Fruit fly (Drosophila melanogaster): ENCODE results near the gene Ir7b.

Ir7b gene

dm6 chrX:7908239-7909068, 41.7 kb upstream of the Ir7b start, which contains the start of the genes dpr14 and spidey (continued):
- TF ChIP-seq lola (GFP tag; optimal IDR thresholded peaks at IDR 0.05) (peak in 1 of 3 experiments; percentile 76), Mad (GFP tag; optimal IDR thresholded peaks at IDR 0.05) (peak; percentile 61), trh (GFP tag; optimal IDR thresholded peaks at IDR 0.05) (peak; percentile 33), CG2129 (GFP tag; IDR thresholded peaks at IDR 0.05; ENCODE audit: partially characterized antibody) (no peak), Atf3 (GFP tag; optimal IDR thresholded peaks at IDR 0.05) (peak; percentile 89), amos (GFP tag; IDR thresholded peaks at IDR 0.05; ENCODE audit: partially characterized antibody) (peak; percentile 22; the same call in 1 of the 2 replicates), unpg (GFP tag; optimal IDR thresholded peaks at IDR 0.05) (peak; percentile 92), CG10267 (tag; optimal IDR thresholded peaks at IDR 0.05) (peak; percentile 81), Bdp1 (GFP tag; optimal IDR thresholded peaks at IDR 0.05) (peak; percentile 62), ro (GFP tag; IDR thresholded peaks at IDR 0.05) (peak; percentile 42; the same call in 1 of the 2 replicates), stc (GFP tag; IDR thresholded peaks at IDR 0.05) (peak; percentile 86), CG11560 (tag; IDR thresholded peaks at IDR 0.05) (peak; percentile 79; the same call in 2 of the 3 replicates), CG4282 (GFP tag; optimal IDR thresholded peaks at IDR 0.05) (peak; percentile 73), CG3726 (GFP tag; IDR thresholded peaks at IDR 0.05) (peak; percentile 72; the same call in 2 of the 3 replicates), Ets65A (GFP tag) (peak; percentile 97), Elba2 (GFP tag; optimal IDR thresholded peaks at IDR 0.05) (no peak), E2f2 (GFP tag; IDR thresholded peaks at IDR 0.05) (peak; percentile 66), CG9727 (GFP tag; optimal IDR thresholded peaks at IDR 0.05) (peak; percentile 88), CG43689 (GFP tag; IDR thresholded peaks at IDR 0.05) (peak; percentile 46; the same call in 1 of the 2 replicates), bsh (GFP tag; optimal IDR thresholded peaks at IDR 0.05) (peak; percentile 44 to 92), CG12942 (GFP tag; optimal IDR thresholded peaks at IDR 0.05) (peak; percentile 74), CG10565 (GFP tag; optimal IDR thresholded peaks at IDR 0.05) (peak; percentile 31), sob (GFP tag; IDR thresholded peaks at IDR 0.05) (peak; percentile 92), CG18764 (GFP tag; optimal IDR thresholded peaks at IDR 0.05) (peak; percentile 77), CG1647 (GFP tag; optimal IDR thresholded peaks at IDR 0.05) (peak; percentile 81), jigr1 (GFP tag; IDR thresholded peaks at IDR 0.05) (peak; percentile 66; the same call in 2 of the 3 replicates), CG17802 (tag; optimal IDR thresholded peaks at IDR 0.05) (peak; percentile 66), CG12104 (GFP tag; optimal IDR thresholded peaks at IDR 0.05) (peak; percentile 62), D19B (GFP tag; optimal IDR thresholded peaks at IDR 0.05) (peak; percentile 80), gcm (GFP tag; optimal IDR thresholded peaks at IDR 0.05) (peak; percentile 93), Fer1 (GFP tag; optimal IDR thresholded peaks at IDR 0.05) (peak; percentile 95), ap (GFP tag; IDR thresholded peaks at IDR 0.05) (peak; percentile 68), CG4328 (GFP tag; optimal IDR thresholded peaks at IDR 0.05) (peak; percentile 87), Jarid2 (GFP tag; optimal IDR thresholded peaks at IDR 0.05) (peak; percentile 74), bigmax (GFP tag; optimal IDR thresholded peaks at IDR 0.05) (peak; percentile 36), CG12744 (GFP tag; optimal IDR thresholded peaks at IDR 0.05) (peak; percentile 71), Rfx (GFP tag; IDR thresholded peaks at IDR 0.05) (peak; percentile 94), Atf-2 (GFP tag; optimal IDR thresholded peaks at IDR 0.05) (peak; percentile 83), Usf (GFP tag; optimal IDR thresholded peaks at IDR 0.05) (peak; percentile 64), CG7372 (GFP tag; IDR thresholded peaks at IDR 0.05) (peak; percentile 89), CG42726 (GFP tag; IDR thresholded peaks at IDR 0.05; ENCODE audit: partially characterized antibody) (no peak), cg (GFP tag; optimal IDR thresholded peaks at IDR 0.05) (peak; percentile 94), CG7357 (GFP tag; IDR thresholded peaks at IDR 0.05) (peak; percentile 79), fd96Cb (tag; optimal IDR thresholded peaks at IDR 0.05) (peak; percentile 88), Sry-δ (GFP tag; optimal IDR thresholded peaks at IDR 0.05) (peak; percentile 45), CG32532 (GFP tag; IDR thresholded peaks at IDR 0.05) (peak; percentile 94), CG2712 (tag; optimal IDR thresholded peaks at IDR 0.05) (peak; percentile 92), ERR (GFP tag; optimal IDR thresholded peaks at IDR 0.05) (peak; percentile 77), Dip3 (GFP tag; optimal IDR thresholded peaks at IDR 0.05) (peak; percentile 88)

Measured in whole organism, embryonic.